Worm (Caenorhabditis elegans) whole organism, early embryonic: ENCODE data around the gene dre-1.
"Not testable (repeated sequence)": the region's sequence is repeated elsewhere in the genome, so short reads cannot be mapped to it uniquely, and the experiment has no call there.

Experiments
- B0310.2 ChIP-seq: sonication (generic microtip); optimal IDR thresholded peaks from 2 replicates; lab custom pipeline; 2016; ENCODE audit warnings: mild to moderate bottlenecking, missing genetic modification characterization, missing compliant biosample characterization
- aly-1 ChIP-seq: sonication (generic microtip); optimal IDR thresholded peaks from 2 replicates; lab custom pipeline; 2016; ENCODE audit warnings: missing genetic modification characterization, missing compliant biosample characterization
- ama-1 ChIP-seq: fragments of 150-350 bp; optimal IDR thresholded peaks from 2 replicates; lab custom pipeline; 2014
- ceh-36 ChIP-seq: sonication (generic microtip); optimal IDR thresholded peaks from 2 replicates; lab custom pipeline; 2016; ENCODE audit warnings: missing genetic modification characterization, inconsistent platforms, missing compliant biosample characterization
- ets-7 ChIP-seq: sonication (generic microtip); optimal IDR thresholded peaks from 2 replicates; lab custom pipeline; 2016; ENCODE audit warnings: missing genotype, missing genetic modification characterization, missing compliant biosample characterization
- flt-1 ChIP-seq: fragments of 200-800 bp; sonication (Bioruptor generic); IDR thresholded peaks from 2 replicates; pipeline ENCODE4 v1.3.6; 2022; ENCODE audit warnings: missing genetic modification characterization, missing compliant biosample characterization
- hmbx-1 ChIP-seq: sonication (generic microtip); optimal IDR thresholded peaks from 2 replicates; lab custom pipeline; 2016; ENCODE audit warnings: mild to moderate bottlenecking, missing genetic modification characterization, missing compliant biosample characterization
- pes-1 ChIP-seq: fragments of 200-800 bp; sonication (Bioruptor generic); IDR thresholded peaks from 2 replicates; pipeline ENCODE4 v1.3.6; 2022; ENCODE audit warnings: missing genetic modification reagents, missing genetic modification characterization, missing compliant biosample characterization
- scrt-1 ChIP-seq: fragments of 200-800 bp; sonication (Bioruptor generic); IDR thresholded peaks from 2 replicates; pipeline ENCODE4 v1.3.6; 2022; ENCODE audit warnings: missing genetic modification characterization, missing compliant biosample characterization
- sea-1 ChIP-seq: fragments of 200-800 bp; sonication (Bioruptor generic); conservative IDR thresholded peaks from 2 replicates; pipeline ENCODE4 v1.3.6; 2022; ENCODE audit warnings: missing genetic modification characterization, missing compliant biosample characterization
- tbx-11 ChIP-seq: fragments of 200-800 bp; sonication (Bioruptor generic); IDR thresholded peaks from 2 replicates; pipeline ENCODE4 v1.3.6; 2022; ENCODE audit warnings: missing genetic modification characterization, missing compliant biosample characterization
- tbx-37 ChIP-seq: fragments of 200-800 bp; sonication (Bioruptor generic); conservative IDR thresholded peaks from 2 replicates; pipeline ENCODE4 v1.3.6; 2022; ENCODE audit warnings: missing genetic modification reagents, missing genetic modification characterization, missing compliant biosample characterization
- tra-4 ChIP-seq: sonication (generic microtip); optimal IDR thresholded peaks from 2 replicates; lab custom pipeline; 2017; ENCODE audit warnings: missing genetic modification characterization, missing compliant biosample characterization

DNA sequence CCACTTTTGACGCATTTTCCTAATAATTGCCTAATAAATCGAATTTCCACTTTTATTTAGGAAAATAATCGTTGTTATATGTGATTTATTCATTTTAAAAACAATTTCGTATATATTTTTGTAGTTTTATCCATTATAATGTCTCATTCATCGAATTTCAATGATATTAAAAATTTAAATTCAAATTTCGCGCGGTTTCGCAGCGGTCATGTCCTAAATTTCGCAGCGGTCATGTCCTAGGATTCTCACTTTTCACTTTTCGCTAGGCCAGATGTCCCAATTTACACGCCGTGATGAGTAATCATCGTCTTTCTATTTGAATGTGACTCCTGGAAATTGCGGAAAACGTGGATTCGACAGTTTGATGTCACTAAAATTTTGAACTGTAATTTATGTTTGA, 35.5 kb upstream of the dre-1 start, which contains the start of gene ZK1055.4:
- TF ChIP-seq scrt-1; tbx-37 (GFP tag; lab: Robert Waterston, UW); pes-1 (GFP tag; lab: Robert Waterston, UW); aly-1 (tag; lab: Kevin White, UChicago); flt-1 (GFP tag; lab: Robert Waterston, UW); ama-1 (lab: Kevin White, UChicago); tbx-11 (GFP tag; lab: Robert Waterston, UW); ets-7 (tag; lab: Kevin White, UChicago); hmbx-1 (tag; lab: Kevin White, UChicago); B0310.2 (tag; lab: Kevin White, UChicago); tra-4; sea-1 (GFP tag; lab: Robert Waterston, UW); ceh-36: not testable (repeated sequence)
